Fruit fly (Drosophila melanogaster) whole organism, embryonic: ENCODE measurements around the gene Trf4-1.
A peak's percentile ranks its signal among the peaks of the same experiment; 100 is the strongest.

ENCODE experiments used
- Blimp-1 ChIP-seq: fragments of 200-800 bp; sonication (Bioruptor generic); optimal IDR thresholded peaks from 3 replicates; lab custom pipeline; 2018; ENCODE audit warnings: missing biosample characterization, missing genetic modification characterization, mild to moderate bottlenecking, moderate library complexity, missing genetic modification reagents
- BtbVII ChIP-seq: fragments of 200-800 bp; sonication (Bioruptor generic); optimal IDR thresholded peaks from 3 replicates; lab custom pipeline; 2017; ENCODE audit warnings: missing biosample characterization, mild to moderate bottlenecking, missing genetic modification characterization
- C15 ChIP-seq: fragments of 200-800 bp; sonication (Bioruptor generic); IDR thresholded peaks from 3 replicates; pipeline ENCODE4 v1.3.6; 2022; ENCODE audit warnings: missing biosample characterization, missing genetic modification characterization
- CG10267 ChIP-seq: fragments of 200-800 bp; sonication (Bioruptor generic); optimal IDR thresholded peaks from 2 replicates; lab custom pipeline; 2018; ENCODE audit warnings: missing biosample characterization, mild to moderate bottlenecking, missing genetic modification characterization, moderate library complexity
- CG10274 ChIP-seq: fragments of 200-800 bp; sonication (Bioruptor generic); optimal IDR thresholded peaks from 3 replicates; lab custom pipeline; 2017; ENCODE audit warnings: missing biosample characterization, mild to moderate bottlenecking, missing genetic modification characterization
- CG12155 ChIP-seq: fragments of 200-800 bp; sonication (Bioruptor generic); optimal IDR thresholded peaks from 3 replicates; lab custom pipeline; 2016; ENCODE audit warnings: missing biosample characterization, missing genetic modification characterization
- CG13287 ChIP-seq: fragments of 200-800 bp; sonication (Bioruptor generic); IDR thresholded peaks from 2 replicates; pipeline ENCODE4 v1.3.6; 2022; ENCODE audit warnings: missing biosample characterization, missing genetic modification characterization; ENCODE audit not compliant: partially characterized antibody
- CG13296 ChIP-seq: fragments of 200-800 bp; sonication (Bioruptor generic); optimal IDR thresholded peaks from 3 replicates; lab custom pipeline; 2018; ENCODE audit warnings: missing biosample characterization, mild to moderate bottlenecking, missing genetic modification characterization
- CG14050 ChIP-seq: fragments of 200-800 bp; sonication (Bioruptor generic); IDR thresholded peaks from 3 replicates; pipeline ENCODE4 v1.3.6; 2022; ENCODE audit warnings: missing biosample characterization, missing genetic modification characterization
- CG15011 ChIP-seq: fragments of 200-800 bp; sonication (Bioruptor generic); optimal IDR thresholded peaks from 3 replicates; lab custom pipeline; 2018; ENCODE audit warnings: missing biosample characterization, mild to moderate bottlenecking, missing genetic modification characterization
- CG1602 ChIP-seq: fragments of 200-800 bp; sonication (Bioruptor generic); optimal IDR thresholded peaks from 3 replicates; lab custom pipeline; 2016; ENCODE audit warnings: missing biosample characterization, missing genetic modification characterization
- CG18599 ChIP-seq: fragments of 200-800 bp; sonication (Bioruptor generic); optimal IDR thresholded peaks from 3 replicates; lab custom pipeline; 2017; ENCODE audit warnings: missing biosample characterization, missing genetic modification characterization, mild to moderate bottlenecking, moderate library complexity, missing genetic modification reagents
- CG31224 ChIP-seq: fragments of 200-800 bp; sonication (Bioruptor generic); IDR thresholded peaks from 2 replicates; pipeline ENCODE4 v1.3.6; 2022; ENCODE audit warnings: missing biosample characterization, missing genetic modification characterization
- CG31441 ChIP-seq: fragments of 200-800 bp; sonication (Bioruptor generic); IDR thresholded peaks from 2 replicates; pipeline ENCODE4 v1.3.6; 2022; ENCODE audit warnings: missing biosample characterization, missing genetic modification characterization
- CG3407 ChIP-seq: fragments of 200-800 bp; sonication (Bioruptor generic); optimal IDR thresholded peaks from 2 replicates; lab custom pipeline; 2018; ENCODE audit warnings: missing biosample characterization, mild to moderate bottlenecking, missing genetic modification characterization
- CG34422 ChIP-seq: fragments of 200-800 bp; sonication (Bioruptor generic); IDR thresholded peaks from 3 replicates; pipeline ENCODE4 v1.3.6; 2022; ENCODE audit warnings: missing biosample characterization, missing genetic modification characterization
- CG42726 ChIP-seq: fragments of 200-800 bp; sonication (Bioruptor generic); IDR thresholded peaks from 2 replicates; pipeline ENCODE4 v1.3.6; 2022; ENCODE audit warnings: missing biosample characterization, missing genetic modification characterization; ENCODE audit not compliant: partially characterized antibody
- CG4707 ChIP-seq: fragments of 200-800 bp; sonication (Bioruptor generic); optimal IDR thresholded peaks from 2 replicates; lab custom pipeline; 2018; ENCODE audit warnings: missing biosample characterization, mild to moderate bottlenecking, missing genetic modification characterization, moderate library complexity
- CG6254 ChIP-seq: fragments of 200-800 bp; sonication (Bioruptor generic); optimal IDR thresholded peaks from 3 replicates; lab custom pipeline; 2017; ENCODE audit warnings: mild to moderate bottlenecking, missing biosample characterization, missing genetic modification reagents, missing genetic modification characterization
- CG7556 ChIP-seq: fragments of 200-800 bp; sonication (Bioruptor generic); optimal IDR thresholded peaks from 2 replicates; lab custom pipeline; 2017; ENCODE audit warnings: missing biosample characterization, mild to moderate bottlenecking, missing genetic modification characterization
- CG7963 ChIP-seq: fragments of 200-800 bp; sonication (Bioruptor generic); IDR thresholded peaks from 3 replicates; pipeline ENCODE4 v1.3.6; 2022; ENCODE audit warnings: missing biosample characterization, missing genetic modification characterization; ENCODE audit not compliant: partially characterized antibody
- D19A ChIP-seq: fragments of 200-800 bp; optimal IDR thresholded peaks from 3 replicates; lab custom pipeline; 2019; ENCODE audit warnings: missing biosample characterization, mild to moderate bottlenecking, missing genetic modification characterization, moderate library complexity
- Dek ChIP-seq: fragments of 200-800 bp; sonication (Bioruptor generic); optimal IDR thresholded peaks from 3 replicates; lab custom pipeline; 2019; ENCODE audit warnings: missing biosample characterization, mild to moderate bottlenecking, missing genetic modification characterization, moderate library complexity
- Doc2 ChIP-seq: fragments of 200-800 bp; sonication (Bioruptor generic); IDR thresholded peaks from 2 replicates; pipeline ENCODE4 v1.3.6; 2022; ENCODE audit warnings: missing biosample characterization, missing genetic modification characterization
- E2f1 ChIP-seq: fragments of 200-800 bp; sonication (Bioruptor generic); IDR thresholded peaks from 2 replicates; pipeline ENCODE4 v1.3.6; 2022; ENCODE audit warnings: missing biosample characterization, missing genetic modification characterization
- Hand ChIP-seq: fragments of 200-800 bp; sonication (Bioruptor generic); optimal IDR thresholded peaks from 2 replicates; lab custom pipeline; 2017; ENCODE audit warnings: mild to moderate bottlenecking, missing biosample characterization, missing genetic modification reagents, missing genetic modification characterization
- HmgZ ChIP-seq: fragments of 200-800 bp; sonication (Bioruptor generic); optimal IDR thresholded peaks from 2 replicates; lab custom pipeline; 2018; ENCODE audit warnings: missing biosample characterization, mild to moderate bottlenecking, missing genetic modification characterization
- Hr51 ChIP-seq, 2 experiments: fragments of 200-800 bp; sonication (Bioruptor generic); optimal IDR thresholded peaks; 2 replicates in 1 of 2; 3 replicates in 1 of 2; lab custom pipeline; 2016 to 2018; ENCODE audit warnings: missing biosample characterization in 2 of 2, missing genetic modification characterization in 2 of 2, mild to moderate bottlenecking in 1 of 2, moderate library complexity in 1 of 2
- Kr ChIP-seq: fragments of 200-800 bp; sonication (Bioruptor generic); optimal IDR thresholded peaks from 2 replicates; lab custom pipeline; 2017; ENCODE audit warnings: missing biosample characterization, mild to moderate bottlenecking, missing genetic modification characterization
- Lhr ChIP-seq: fragments of 200-800 bp; sonication (Bioruptor generic); optimal IDR thresholded peaks from 3 replicates; lab custom pipeline; 2017; ENCODE audit warnings: mild to moderate bottlenecking, missing biosample characterization, missing genetic modification reagents, missing genetic modification characterization
- Lpt ChIP-seq: fragments of >200 bp; optimal IDR thresholded peaks from 2 replicates; lab custom pipeline; 2018; ENCODE audit warnings: missing biosample characterization, missing genetic modification characterization
- Mes4 ChIP-seq: fragments of 200-800 bp; sonication (Bioruptor generic); optimal IDR thresholded peaks from 2 replicates; lab custom pipeline; 2016; ENCODE audit warnings: missing biosample characterization, missing genetic modification characterization
- Nf-YB ChIP-seq: fragments of 200-800 bp; sonication (Bioruptor generic); optimal IDR thresholded peaks from 3 replicates; lab custom pipeline; 2019; ENCODE audit warnings: missing biosample characterization, mild to moderate bottlenecking, missing genetic modification characterization, moderate library complexity
- Oaz ChIP-seq: fragments of 200-800 bp; sonication (Bioruptor generic); IDR thresholded peaks from 2 replicates; pipeline ENCODE4 v1.3.6; 2022; ENCODE audit warnings: missing biosample characterization, missing genetic modification characterization
- Sox100B ChIP-seq: fragments of 200-800 bp; sonication (Bioruptor generic); optimal IDR thresholded peaks from 3 replicates; lab custom pipeline; 2018; ENCODE audit warnings: missing biosample characterization, mild to moderate bottlenecking, missing genetic modification characterization
- Xrp1 ChIP-seq: fragments of 200-800 bp; sonication (Bioruptor generic); IDR thresholded peaks from 2 replicates; pipeline ENCODE4 v1.3.6; 2022; ENCODE audit warnings: missing biosample characterization, missing genetic modification characterization
- YL-1 ChIP-seq: fragments of 200-800 bp; sonication (Bioruptor generic); optimal IDR thresholded peaks from 3 replicates; lab custom pipeline; 2017; ENCODE audit warnings: missing biosample characterization, mild to moderate bottlenecking, missing genetic modification characterization
- bsh ChIP-seq, 2 experiments: fragments of 200-800 bp; sonication (Bioruptor generic); optimal IDR thresholded peaks; 2 replicates each; lab custom pipeline; 2017 to 2018; ENCODE audit warnings: mild to moderate bottlenecking in 2 of 2, missing biosample characterization in 2 of 2, missing genetic modification characterization in 2 of 2, moderate library complexity in 1 of 2
- btn ChIP-seq: fragments of 200-800 bp; sonication (Bioruptor generic); optimal IDR thresholded peaks from 2 replicates; lab custom pipeline; 2016; ENCODE audit warnings: missing biosample characterization, missing genetic modification characterization
- dan ChIP-seq: fragments of 200-800 bp; sonication (Bioruptor generic); IDR thresholded peaks from 2 replicates; pipeline ENCODE4 v1.3.6; 2022; ENCODE audit warnings: missing biosample characterization, missing genetic modification characterization
- danr ChIP-seq: fragments of 200-800 bp; sonication (Bioruptor generic); IDR thresholded peaks from 2 replicates; pipeline ENCODE4 v1.3.6; 2022; ENCODE audit warnings: missing biosample characterization, missing genetic modification characterization
- esg ChIP-seq: fragments of 200-800 bp; sonication (Bioruptor generic); conservative IDR thresholded peaks from 2 replicates; pipeline ENCODE4 v1.3.6; 2022; ENCODE audit warnings: missing biosample characterization, missing genetic modification characterization
- gem ChIP-seq: fragments of 200-800 bp; sonication (Bioruptor generic); optimal IDR thresholded peaks from 2 replicates; lab custom pipeline; 2019; ENCODE audit warnings: missing biosample characterization, mild to moderate bottlenecking, missing genetic modification characterization, moderate library complexity
- grau ChIP-seq: fragments of 200-800 bp; optimal IDR thresholded peaks from 3 replicates; lab custom pipeline; 2019; ENCODE audit warnings: missing biosample characterization, mild to moderate bottlenecking, missing genetic modification characterization, moderate library complexity
- gro ChIP-seq: fragments of 200-800 bp; sonication (Bioruptor generic); optimal IDR thresholded peaks from 2 replicates; lab custom pipeline; 2016; ENCODE audit warnings: missing biosample characterization, missing genetic modification characterization
- nerfin-1 ChIP-seq: fragments of 200-800 bp; sonication (Bioruptor generic); optimal IDR thresholded peaks from 3 replicates; lab custom pipeline; 2019; ENCODE audit warnings: missing biosample characterization, mild to moderate bottlenecking, missing genetic modification characterization, moderate library complexity
- pita ChIP-seq: fragments of 200-800 bp; sonication (Bioruptor generic); optimal IDR thresholded peaks from 2 replicates; lab custom pipeline; 2017; ENCODE audit warnings: missing biosample characterization, mild to moderate bottlenecking, missing genetic modification characterization
- sqz ChIP-seq: fragments of 200-800 bp; sonication (Bioruptor generic); optimal IDR thresholded peaks from 3 replicates; lab custom pipeline; 2018; ENCODE audit warnings: missing biosample characterization, mild to moderate bottlenecking, missing genetic modification characterization
- stwl ChIP-seq: fragments of 200-800 bp; sonication (Bioruptor generic); optimal IDR thresholded peaks from 3 replicates; lab custom pipeline; 2018; ENCODE audit warnings: missing biosample characterization, mild to moderate bottlenecking, missing genetic modification characterization, moderate library complexity
- usp ChIP-seq: fragments of >200 bp; optimal IDR thresholded peaks from 2 replicates; lab custom pipeline; 2017; ENCODE audit warnings: missing biosample characterization, missing genetic modification characterization

Gene Trf4-1

DNA sequence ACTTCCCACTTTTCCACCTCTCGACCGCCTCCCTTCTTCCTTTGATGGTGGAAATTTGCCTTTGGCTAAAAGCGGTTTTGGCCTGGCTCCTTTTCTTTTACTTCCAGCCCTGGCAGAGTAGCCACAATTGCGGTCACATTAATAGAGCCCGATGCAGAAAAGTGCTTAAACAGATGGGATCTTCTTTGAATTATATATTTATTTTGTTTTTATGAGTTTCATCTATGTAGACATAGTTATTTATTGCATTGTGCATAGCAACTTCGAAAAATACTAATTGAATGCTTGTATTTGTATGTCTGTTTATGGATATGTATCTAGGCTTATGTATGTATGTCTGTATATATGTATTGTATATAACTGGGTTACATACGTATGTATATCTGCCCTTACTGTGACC is 18.1 kb upstream of the Trf4-1 start (continued):
- TF ChIP-seq E2f1 (GFP tag; lab: Robert Waterston, UW) (peak; percentile 40), Lhr (GFP tag; lab: Kevin White, UChicago) (no peak), CG12155 (peak; percentile 11), sqz (GFP tag; lab: Kevin White, UChicago) (peak; percentile 0), Doc2 (GFP tag; lab: Robert Waterston, UW) (no peak), Sox100B (peak; percentile 16), Nf-YB (GFP tag; lab: Kevin White, UChicago) (peak; percentile 27), btn (no peak), CG1602 (no peak), CG10274 (no peak), HmgZ (tag; lab: Kevin White, UChicago) (no peak), CG10267 (tag; lab: Kevin White, UChicago) (peak; percentile 38), nerfin-1 (tag; lab: Kevin White, UChicago) (peak; percentile 14), pita (no peak), CG13296 (GFP tag; lab: Kevin White, UChicago) (peak; percentile 44), bsh (GFP tag; optimal IDR thresholded peaks at IDR 0.05; lab: Kevin White, UChicago) (peak in 1 of 2 experiments; percentile 40), Blimp-1 (peak; percentile 43), D19A (tag; lab: Kevin White, UChicago) (peak; percentile 57), Dek (peak; percentile 62), Oaz (GFP tag; lab: Robert Waterston, UW) (0 out of 2 replicates have a peak, but pooled peaks have one; percentile 9), CG7963 (GFP tag; lab: Robert Waterston, UW) (no peak), C15 (no peak), gro (peak; percentile 42), CG3407 (GFP tag; lab: Kevin White, UChicago) (no peak), esg (GFP tag; lab: Robert Waterston, UW) (peak; percentile 46; the same call in 1 of the 2 replicates), dan (GFP tag; lab: Robert Waterston, UW) (no peak), CG7556 (GFP tag; lab: Kevin White, UChicago) (peak; percentile 69), CG13287 (GFP tag; lab: Robert Waterston, UW) (no peak), Kr (no peak), CG31441 (peak; percentile 46; the same call in 1 of the 2 replicates), CG14050 (GFP tag; lab: Robert Waterston, UW) (peak; percentile 34; the same call in 1 of the 3 replicates), CG15011 (GFP tag; lab: Kevin White, UChicago) (peak; percentile 15), Xrp1 (GFP tag; lab: Robert Waterston, UW) (peak; percentile 61; the same call in 1 of the 2 replicates), Hr51 (GFP tag; optimal IDR thresholded peaks at IDR 0.05; lab: Kevin White, UChicago) (peak in 1 of 2 experiments; percentile 71), BtbVII (GFP tag; lab: Kevin White, UChicago) (peak; percentile 65), CG34422 (0 out of 3 replicates have a peak, but pooled peaks have one; percentile 53), Mes4 (GFP tag; lab: Kevin White, UChicago) (no peak), danr (GFP tag; lab: Robert Waterston, UW) (peak; percentile 45; the same call in 1 of the 2 replicates), stwl (no peak), CG4707 (GFP tag; lab: Kevin White, UChicago) (no peak), CG42726 (GFP tag; lab: Robert Waterston, UW) (no peak), CG18599 (GFP tag; lab: Kevin White, UChicago) (peak; percentile 90), usp (GFP tag; lab: Kevin White, UChicago) (no peak), CG31224 (no peak), CG6254 (GFP tag; lab: Kevin White, UChicago) (no peak), gem (tag; lab: Kevin White, UChicago) (peak; percentile 75), YL-1 (GFP tag; lab: Kevin White, UChicago) (no peak), Hand (GFP tag; lab: Kevin White, UChicago) (peak; percentile 64), grau (tag; lab: Kevin White, UChicago) (peak; percentile 76), Lpt (GFP tag; lab: Kevin White, UChicago) (no peak)
